Fruit fly (Drosophila melanogaster) S2 (cell line): ENCODE measurements around the gene klar.

ENCODE experiments used
- CG8478 ChIP-seq: fragments of >200 bp; optimal IDR thresholded peaks from 2 replicates; lab custom pipeline; 2018
- CTCF ChIP-seq, 2 experiments: fragments of >200 bp; optimal IDR thresholded peaks; 2 replicates each; lab custom pipeline; 2018

dm6 chr3L:565561-565960 is 25.1 kb upstream of the klar start:
- TF ChIP-seq CTCF (optimal IDR thresholded peaks at IDR 0.05; lab: Kevin White, UChicago) (no peak), CG8478 (lab: Kevin White, UChicago) (no peak)
